Worm (Caenorhabditis elegans) whole organism, L4 larva: ENCODE measurements around the gene C25H3.11.
A peak's percentile ranks its signal among the peaks of the same experiment; 100 is the strongest.

Source experiments
- F37D6.2 ChIP-seq: sonication (generic microtip); optimal IDR thresholded peaks from 2 replicates; lab custom pipeline; 2016; ENCODE audit warnings: mild to moderate bottlenecking, missing genetic modification characterization, missing compliant biosample characterization
- Y48G9A.11 ChIP-seq: fragments of 200-800 bp; sonication (Bioruptor generic); IDR thresholded peaks from 2 replicates; pipeline ENCODE4 v1.3.6; 2022; ENCODE audit warnings: missing genetic modification reagents, missing genetic modification characterization, missing compliant biosample characterization
- aha-1 ChIP-seq: fragments of 150-350 bp; peaks from one replicate; lab custom pipeline; 2014; ENCODE audit warnings: missing biosample characterization, missing genetic modification characterization
- arid-1 ChIP-seq: fragments of 200-800 bp; sonication (Bioruptor generic); conservative IDR thresholded peaks from 2 replicates; pipeline ENCODE4 v1.3.6; 2022; ENCODE audit warnings: missing genetic modification reagents, missing genetic modification characterization, missing compliant biosample characterization
- attf-4 ChIP-seq: sonication (generic microtip); optimal IDR thresholded peaks from 3 replicates; lab custom pipeline; 2017; ENCODE audit warnings: missing biosample characterization, missing genetic modification characterization
- daf-16 ChIP-seq, 3 experiments: sonication (generic microtip); optimal IDR thresholded peaks; 2 replicates each; lab custom pipeline; 2016 to 2017; ENCODE audit warnings: missing genetic modification characterization in 3 of 3, missing genetic modification reagents in 3 of 3, mild to moderate bottlenecking in 2 of 3, missing compliant biosample characterization in 2 of 3, missing biosample characterization in 1 of 3, moderate library complexity in 1 of 3
- daf-19 ChIP-seq: fragments of 200-800 bp; sonication (Bioruptor generic); conservative IDR thresholded peaks from 2 replicates; pipeline ENCODE4 v1.3.6; 2022; ENCODE audit warnings: missing genetic modification characterization, missing compliant biosample characterization
- daf-8 ChIP-seq: fragments of 200-800 bp; sonication (Bioruptor generic); IDR thresholded peaks from 2 replicates; pipeline ENCODE4 v1.3.6; 2022; ENCODE audit warnings: missing genetic modification characterization, missing compliant biosample characterization
- dmd-6 ChIP-seq: fragments of 200-800 bp; sonication (Bioruptor generic); IDR thresholded peaks from 2 replicates; pipeline ENCODE4 v1.3.6; 2022; ENCODE audit warnings: missing genetic modification reagents, missing genetic modification characterization, missing compliant biosample characterization
- dmd-8 ChIP-seq: fragments of 200-800 bp; sonication (Bioruptor generic); IDR thresholded peaks from 2 replicates; pipeline ENCODE4 v1.3.6; 2022; ENCODE audit warnings: missing genetic modification characterization, missing compliant biosample characterization
- dpl-1 ChIP-seq: fragments of 150-350 bp; optimal IDR thresholded peaks from 2 replicates; lab custom pipeline; 2014; ENCODE audit warnings: missing biosample characterization, missing genetic modification reagents, missing genetic modification characterization
- dve-1 ChIP-seq: sonication (generic microtip); optimal IDR thresholded peaks from 2 replicates; lab custom pipeline; 2017; ENCODE audit warnings: antibody characterized with exemption, mild to moderate bottlenecking, missing genetic modification characterization, missing compliant biosample characterization; ENCODE audit not compliant: insufficient read depth
- egl-27 ChIP-seq: sonication (generic microtip); optimal IDR thresholded peaks from 3 replicates; lab custom pipeline; 2017; ENCODE audit warnings: missing biosample characterization, missing genetic modification reagents, missing genetic modification characterization
- fkh-10 ChIP-seq: fragments of 150-350 bp; optimal IDR thresholded peaks from 2 replicates; lab custom pipeline; 2014; ENCODE audit warnings: missing biosample characterization, missing genetic modification reagents, missing genetic modification characterization
- fos-1 ChIP-seq: fragments of 150-350 bp; optimal IDR thresholded peaks from 2 replicates; lab custom pipeline; 2014; ENCODE audit warnings: missing biosample characterization, missing genetic modification characterization
- gei-8 ChIP-seq: fragments of 200-800 bp; sonication (Bioruptor generic); optimal IDR thresholded peaks from 2 replicates; lab custom pipeline; 2018; ENCODE audit warnings: mild to moderate bottlenecking, missing genetic modification characterization, missing compliant biosample characterization
- hif-1 ChIP-seq, 2 experiments: sonication (generic microtip); optimal IDR thresholded peaks; 2 replicates each; lab custom pipeline; 2016 to 2017; ENCODE audit warnings: missing compliant biosample characterization in 2 of 2, missing genetic modification characterization in 2 of 2, missing genetic modification reagents in 2 of 2, missing genotype in 2 of 2, mild to moderate bottlenecking in 1 of 2
- hlh-30 ChIP-seq: sonication (generic microtip); optimal IDR thresholded peaks from 2 replicates; lab custom pipeline; 2017; ENCODE audit warnings: antibody characterized with exemption, mild to moderate bottlenecking, missing genetic modification characterization, missing compliant biosample characterization; ENCODE audit not compliant: insufficient read depth
- jun-1 ChIP-seq: fragments of 150-350 bp; optimal IDR thresholded peaks from 2 replicates; lab custom pipeline; 2014; ENCODE audit warnings: missing biosample characterization, missing genetic modification reagents, missing genetic modification characterization
- lin-1 ChIP-seq: fragments of 200-800 bp; sonication (Bioruptor generic); IDR thresholded peaks from 2 replicates; pipeline ENCODE4 v1.3.6; 2022; ENCODE audit warnings: missing genetic modification reagents, missing genetic modification characterization, missing compliant biosample characterization
- lin-38 ChIP-seq: fragments of 200-800 bp; sonication (Bioruptor generic); IDR thresholded peaks from 2 replicates; pipeline ENCODE4 v1.3.6; 2022; ENCODE audit warnings: missing genetic modification reagents, missing genetic modification characterization, missing compliant biosample characterization
- lin-39 ChIP-seq: fragments of 150-350 bp; optimal IDR thresholded peaks from 2 replicates; lab custom pipeline; 2014; ENCODE audit warnings: missing biosample characterization, missing genetic modification reagents, missing genetic modification characterization
- lsy-2 ChIP-seq, 2 experiments: fragments of 150-350 bp in 1 of 2; sonication (generic microtip) in 1 of 2; optimal IDR thresholded peaks; 2 replicates each; lab custom pipeline; 2014 to 2017; ENCODE audit warnings: missing biosample characterization in 2 of 2, missing genetic modification characterization in 2 of 2
- madf-5 ChIP-seq, 2 experiments: fragments of 200-800 bp; sonication (Bioruptor generic); IDR thresholded peaks; 2 replicates each; pipeline ENCODE4 v1.3.6; 2022; ENCODE audit warnings: missing compliant biosample characterization in 2 of 2, missing genetic modification characterization in 2 of 2
- mep-1 ChIP-seq: fragments of 150-350 bp; sonication (generic microtip); optimal IDR thresholded peaks from 3 replicates; lab custom pipeline; 2014; ENCODE audit warnings: missing biosample characterization, missing genetic modification characterization
- mxl-2 ChIP-seq: fragments of 200-800 bp; sonication (Bioruptor generic); conservative IDR thresholded peaks from 2 replicates; pipeline ENCODE4 v1.3.6; 2022; ENCODE audit warnings: missing genetic modification reagents, missing genetic modification characterization, missing compliant biosample characterization
- nhr-237 ChIP-seq: sonication (generic microtip); optimal IDR thresholded peaks from 2 replicates; lab custom pipeline; 2017; ENCODE audit warnings: missing biosample characterization, missing genetic modification characterization
- nhr-48 ChIP-seq: sonication (generic microtip); optimal IDR thresholded peaks from 2 replicates; lab custom pipeline; 2016; ENCODE audit warnings: mild to moderate bottlenecking, missing genetic modification characterization, missing compliant biosample characterization
- rbr-2 ChIP-seq: sonication (generic microtip); optimal IDR thresholded peaks from 2 replicates; lab custom pipeline; 2016; ENCODE audit warnings: missing genotype, missing genetic modification characterization, missing compliant biosample characterization
- sdz-12 ChIP-seq: fragments of 200-800 bp; sonication (Bioruptor generic); optimal IDR thresholded peaks from 2 replicates; lab custom pipeline; 2018; ENCODE audit warnings: mild to moderate bottlenecking, missing genetic modification characterization, missing compliant biosample characterization
- set-16 ChIP-seq: fragments of 200-800 bp; sonication (Bioruptor generic); IDR thresholded peaks from 2 replicates; pipeline ENCODE4 v1.3.6; 2022; ENCODE audit warnings: missing genetic modification reagents, missing genetic modification characterization, missing compliant biosample characterization
- snpc-1.2 ChIP-seq: fragments of 200-800 bp; sonication (Bioruptor generic); IDR thresholded peaks from 2 replicates; pipeline ENCODE4 v1.3.6; 2022; ENCODE audit warnings: missing genetic modification reagents, missing genetic modification characterization, missing compliant biosample characterization
- tra-1 ChIP-seq: fragments of 200-800 bp; sonication (Bioruptor generic); IDR thresholded peaks from 2 replicates; pipeline ENCODE4 v1.3.6; 2022; ENCODE audit warnings: missing genetic modification reagents, missing genetic modification characterization, missing compliant biosample characterization
- unc-39 ChIP-seq: sonication (generic microtip); optimal IDR thresholded peaks from 2 replicates; lab custom pipeline; 2017; ENCODE audit warnings: missing biosample characterization, missing genetic modification characterization
- unc-62 ChIP-seq, 3 experiments: fragments of 150-350 bp in 1 of 3; sonication (generic microtip); optimal IDR thresholded peaks in 2 of 3; peaks in 1 of 3; 1 replicate in 1 of 3; 2 replicates in 2 of 3; lab custom pipeline; 2014 to 2017; ENCODE audit warnings: missing biosample characterization in 3 of 3, missing genetic modification characterization in 3 of 3, missing genetic modification reagents in 3 of 3, missing genotype in 1 of 3
- zfp-3 ChIP-seq: fragments of 200-800 bp; sonication (Bioruptor generic); conservative IDR thresholded peaks from 2 replicates; pipeline ENCODE4 v1.3.6; 2022; ENCODE audit warnings: missing genetic modification reagents, missing genetic modification characterization, missing compliant biosample characterization
- zip-11 ChIP-seq: fragments of 200-800 bp; sonication (Bioruptor generic); IDR thresholded peaks from 2 replicates; pipeline ENCODE4 v1.3.6; 2022; ENCODE audit warnings: missing genetic modification characterization, missing compliant biosample characterization

Gene C25H3.11

ce11 chrII:5725094-5725493 is 36.3 kb upstream of the C25H3.11 start (continued):
- TF ChIP-seq gei-8 (GFP tag; lab: Kevin White, UChicago) (no peak), fos-1 (no peak), mep-1 (tag; lab: Kevin White, UChicago) (peak; percentile 86), lin-1 (no peak), unc-62 (GFP tag; optimal IDR thresholded peaks at IDR 0.05 in 1 of 2; lab: Kevin White, UChicago) (peak in 1 of 2 experiments; percentile 75), unc-62 (tag; optimal IDR thresholded peaks at IDR 0.05; lab: Kevin White, UChicago) (no peak), lin-39 (tag; lab: Kevin White, UChicago) (no peak), jun-1 (tag; lab: Kevin White, UChicago) (no peak), arid-1 (GFP tag; lab: Robert Waterston, UW) (no peak), snpc-1.2 (no peak), daf-8 (GFP tag; lab: Robert Waterston, UW) (no peak), zip-11 (GFP tag; lab: Robert Waterston, UW) (no peak), egl-27 (no peak), rbr-2 (tag; lab: Kevin White, UChicago) (peak; percentile 84), sdz-12 (GFP tag; lab: Kevin White, UChicago) (no peak), nhr-237 (tag; lab: Kevin White, UChicago) (no peak), hlh-30 (tag; lab: Kevin White, UChicago) (no peak), daf-19 (GFP tag; lab: Robert Waterston, UW) (peak; percentile 56; the same call in 1 of the 2 replicates), F37D6.2 (tag; lab: Kevin White, UChicago) (peak; percentile 61), nhr-48 (tag; lab: Kevin White, UChicago) (no peak), lin-38 (GFP tag; lab: Robert Waterston, UW) (no peak), set-16 (GFP tag; lab: Robert Waterston, UW) (no peak), zfp-3 (GFP tag; lab: Robert Waterston, UW) (no peak), hif-1 (tag; optimal IDR thresholded peaks at IDR 0.05; lab: Kevin White, UChicago) (peak in 1 of 2 experiments; percentile 37), dpl-1 (GFP tag; lab: Kevin White, UChicago) (peak; percentile 15), aha-1 (tag; lab: Kevin White, UChicago) (peak; percentile 75), Y48G9A.11 (GFP tag; lab: Robert Waterston, UW) (no peak), unc-39 (tag; lab: Kevin White, UChicago) (no peak), dmd-6 (GFP tag; lab: Robert Waterston, UW) (peak; percentile 21; the same call in 1 of the 2 replicates), lsy-2 (tag; optimal IDR thresholded peaks at IDR 0.05; lab: Kevin White, UChicago) (peak; percentile 70 to 71), fkh-10 (GFP tag; lab: Kevin White, UChicago) (peak; percentile 84), dmd-8 (GFP tag; lab: Robert Waterston, UW) (no peak), attf-4 (no peak)

- TF ChIP-seq unc-62 (GFP tag; optimal IDR thresholded peaks at IDR 0.05 in 1 of 2; lab: Kevin White, UChicago): peak in 1 of 2 experiments; percentile 10
- no peak for TF ChIP-seq unc-62 (tag; optimal IDR thresholded peaks at IDR 0.05; lab: Kevin White, UChicago)
- no peak for TF ChIP-seq madf-5 (GFP tag; IDR thresholded peaks at IDR 0.05; lab: Robert Waterston, UW)
- no peak for TF ChIP-seq mxl-2 (GFP tag; lab: Robert Waterston, UW)
- no peak for TF ChIP-seq hif-1 (tag; optimal IDR thresholded peaks at IDR 0.05; lab: Kevin White, UChicago)
- no peak for TF ChIP-seq dve-1 (tag; lab: Kevin White, UChicago)
Observed at ce11 chrII:5719848-5720247, 31.0 kb upstream of the C25H3.11 start, which contains the start of gene damt-1. Gene damt-1 (plus strand): TSS chrII:5720148.

ce11 chrII:5717831-5718230 is 29.0 kb upstream of the C25H3.11 start, which contains the start of gene zipt-3:
Gene zipt-3 (plus strand): TSS chrII:5718131.
- TF ChIP-seq daf-16 (GFP tag; optimal IDR thresholded peaks at IDR 0.05; lab: Kevin White, UChicago): no peak
- TF ChIP-seq daf-16 (tag; optimal IDR thresholded peaks at IDR 0.05; lab: Kevin White, UChicago): no peak
- no peak for TF ChIP-seq sdz-12 (GFP tag; lab: Kevin White, UChicago)
- no peak for TF ChIP-seq tra-1 (GFP tag; lab: Robert Waterston, UW)
- TF ChIP-seq dve-1 (tag; lab: Kevin White, UChicago): no peak
- TF ChIP-seq, all 104 proteins: peak for 0
